Worm (Caenorhabditis elegans) whole organism, mixed stage, embryonic: Measurements from ENCODE around the gene F37H8.5.

Experiments used
- ces-1 ChIP-seq: fragments of 150-350 bp; optimal IDR thresholded peaks from 2 replicates; lab custom pipeline; 2014; ENCODE audit warnings: missing biosample characterization, missing genetic modification reagents, missing genetic modification characterization
- drap-1 ChIP-seq: fragments of 200-800 bp; sonication (Bioruptor generic); optimal IDR thresholded peaks from 3 replicates; lab custom pipeline; 2018; ENCODE audit warnings: mild to moderate bottlenecking, missing genetic modification characterization, missing compliant biosample characterization
- elt-1 ChIP-seq: sonication (generic microtip); optimal IDR thresholded peaks from 2 replicates; lab custom pipeline; 2017; ENCODE audit warnings: missing genetic modification characterization, mild to moderate bottlenecking, missing compliant biosample characterization, antibody characterized with exemption, moderate library complexity, borderline replicate concordance; ENCODE audit not compliant: insufficient read depth
- nhr-12 ChIP-seq: fragments of 150-350 bp; optimal IDR thresholded peaks from 2 replicates; lab custom pipeline; 2014; ENCODE audit warnings: missing biosample characterization, missing genetic modification characterization
- nhr-2 ChIP-seq: fragments of 150-350 bp; optimal IDR thresholded peaks from 2 replicates; lab custom pipeline; 2014; ENCODE audit warnings: missing biosample characterization, missing genetic modification characterization

DNA sequence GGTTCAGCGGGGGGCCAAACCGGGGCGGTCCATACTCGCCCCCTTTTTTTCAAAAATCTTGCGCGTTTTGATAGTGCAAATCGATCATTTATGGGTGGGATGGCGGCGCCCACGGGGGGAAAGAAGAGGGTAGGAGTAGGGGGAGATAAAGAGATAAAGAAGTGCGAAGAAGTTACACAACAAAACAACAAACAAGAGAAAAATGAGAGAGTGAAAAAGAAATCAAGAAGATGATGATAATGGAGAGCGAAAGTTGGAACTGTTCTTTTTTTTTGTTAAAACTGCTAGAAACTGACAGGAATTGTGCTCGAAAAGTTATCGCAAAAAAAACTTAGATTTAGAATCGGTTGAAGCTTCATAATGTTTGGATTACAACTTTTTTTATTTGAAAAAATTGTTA lies 25.6 kb upstream of the F37H8.5 start, which contains the start of gene ptr-13:
- TF ChIP-seq ces-1 (GFP tag; lab: Kevin White, UChicago) (no peak), nhr-2 (tag; lab: Kevin White, UChicago) (no peak), drap-1 (GFP tag; lab: Kevin White, UChicago) (no peak), nhr-12 (no peak), elt-1 (no peak)
